Fruit fly (Drosophila melanogaster) whole organism: Measurements from ENCODE around the gene PGRP-LA.

ENCODE experiments used
- CG8478 ChIP-seq: fragments of >200 bp; optimal IDR thresholded peaks from 2 replicates; lab custom pipeline; 2018; ENCODE audit warnings: inconsistent platforms
- pan ChIP-seq: fragments of >200 bp; optimal IDR thresholded peaks from 2 replicates; lab custom pipeline; 2017
- psq ChIP-seq: fragments of >200 bp; optimal IDR thresholded peaks from 2 replicates; lab custom pipeline; 2017

DNA sequence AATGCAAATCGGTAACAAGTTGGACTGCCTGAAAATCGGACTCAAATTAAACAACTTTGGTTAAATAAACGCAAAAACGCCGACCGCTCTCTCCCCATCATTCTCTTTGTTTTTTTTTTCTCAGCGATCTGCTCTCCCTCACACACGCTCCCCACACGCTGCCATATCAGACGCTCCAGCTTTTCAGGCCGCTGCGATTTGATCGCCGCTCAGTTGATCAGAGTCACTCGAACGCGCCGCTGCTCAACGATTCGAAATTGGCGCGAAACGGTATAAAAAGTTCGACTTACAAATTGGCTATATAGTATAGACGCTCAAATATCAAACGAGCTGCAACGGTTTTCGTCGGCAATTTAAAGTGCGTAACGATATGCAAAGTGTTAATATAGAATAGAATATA is 6.1 kb downstream of the PGRP-LA start:
- no peak for TF ChIP-seq psq (lab: Kevin White, UChicago)
- TF ChIP-seq CG8478 (lab: Kevin White, UChicago): no peak
- no peak for TF ChIP-seq pan (lab: Kevin White, UChicago)
